Fruit fly (Drosophila melanogaster) whole organism, embryonic: ENCODE measurements around the gene Nepl12.

Experiments
- Aef1 ChIP-seq: fragments of 200-800 bp; sonication (Bioruptor generic); IDR thresholded peaks from 3 replicates; pipeline ENCODE4 v1.3.6; 2022; ENCODE audit warnings: missing biosample characterization, missing genetic modification characterization
- Bdp1 ChIP-seq: fragments of 200-800 bp; sonication (Bioruptor generic); optimal IDR thresholded peaks from 3 replicates; lab custom pipeline; 2016; ENCODE audit warnings: missing biosample characterization, missing genetic modification characterization
- CG11456 ChIP-seq: fragments of 200-800 bp; sonication (Bioruptor generic); IDR thresholded peaks from 3 replicates; pipeline ENCODE4 v1.3.6; 2022; ENCODE audit warnings: missing biosample characterization, missing genetic modification characterization
- CG12769 ChIP-seq: fragments of 200-800 bp; sonication (Bioruptor generic); optimal IDR thresholded peaks from 2 replicates; lab custom pipeline; 2019; ENCODE audit warnings: missing biosample characterization, mild to moderate bottlenecking, missing genetic modification characterization, moderate library complexity
- CG13296 ChIP-seq: fragments of 200-800 bp; sonication (Bioruptor generic); optimal IDR thresholded peaks from 3 replicates; lab custom pipeline; 2018; ENCODE audit warnings: missing biosample characterization, mild to moderate bottlenecking, missing genetic modification characterization
- CG13624 ChIP-seq: fragments of 200-800 bp; sonication (Bioruptor generic); optimal IDR thresholded peaks from 2 replicates; lab custom pipeline; 2016; ENCODE audit warnings: missing biosample characterization, missing genetic modification characterization
- CG13894 ChIP-seq: fragments of 200-800 bp; sonication (Bioruptor generic); optimal IDR thresholded peaks from 3 replicates; lab custom pipeline; 2018; ENCODE audit warnings: missing biosample characterization, mild to moderate bottlenecking, missing genetic modification characterization, moderate library complexity
- CG14667 ChIP-seq: fragments of 200-800 bp; sonication (Bioruptor generic); IDR thresholded peaks from 2 replicates; pipeline ENCODE4 v1.3.6; 2022; ENCODE audit warnings: missing biosample characterization, missing genetic modification characterization
- CG17186 ChIP-seq: fragments of 200-800 bp; sonication (Bioruptor generic); optimal IDR thresholded peaks from 3 replicates; lab custom pipeline; 2017; ENCODE audit warnings: missing biosample characterization, missing genetic modification reagents, missing genetic modification characterization
- CG17912 ChIP-seq: fragments of 200-800 bp; sonication (Bioruptor generic); optimal IDR thresholded peaks from 2 replicates; lab custom pipeline; 2018; ENCODE audit warnings: missing biosample characterization, mild to moderate bottlenecking, missing genetic modification characterization
- CG18599 ChIP-seq: fragments of 200-800 bp; sonication (Bioruptor generic); optimal IDR thresholded peaks from 3 replicates; lab custom pipeline; 2017; ENCODE audit warnings: missing biosample characterization, missing genetic modification characterization, mild to moderate bottlenecking, moderate library complexity, missing genetic modification reagents
- CG32772 ChIP-seq: fragments of 200-800 bp; sonication (Bioruptor generic); IDR thresholded peaks from 2 replicates; pipeline ENCODE4 v1.3.6; 2022; ENCODE audit warnings: missing biosample characterization, missing genetic modification characterization
- CG34224 ChIP-seq: fragments of 200-800 bp; sonication (Bioruptor generic); IDR thresholded peaks from 3 replicates; pipeline ENCODE4 v1.3.6; 2022; ENCODE audit warnings: missing biosample characterization, missing genetic modification characterization; ENCODE audit not compliant: partially characterized antibody
- CG42726 ChIP-seq: fragments of 200-800 bp; sonication (Bioruptor generic); IDR thresholded peaks from 2 replicates; pipeline ENCODE4 v1.3.6; 2022; ENCODE audit warnings: missing biosample characterization, missing genetic modification characterization; ENCODE audit not compliant: partially characterized antibody
- CG4617 ChIP-seq: fragments of 200-800 bp; sonication (Bioruptor generic); optimal IDR thresholded peaks from 3 replicates; lab custom pipeline; 2016; ENCODE audit warnings: missing biosample characterization, missing genetic modification characterization, borderline replicate concordance
- CG6254 ChIP-seq: fragments of 200-800 bp; sonication (Bioruptor generic); optimal IDR thresholded peaks from 3 replicates; lab custom pipeline; 2017; ENCODE audit warnings: mild to moderate bottlenecking, missing biosample characterization, missing genetic modification reagents, missing genetic modification characterization
- CG6689 ChIP-seq: fragments of 200-800 bp; sonication (Bioruptor generic); IDR thresholded peaks from 2 replicates; pipeline ENCODE4 v1.3.6; 2022; ENCODE audit warnings: missing biosample characterization, missing genetic modification characterization
- CG6765 ChIP-seq: fragments of 200-800 bp; sonication (Bioruptor generic); optimal IDR thresholded peaks from 3 replicates; lab custom pipeline; 2017; ENCODE audit warnings: missing biosample characterization, mild to moderate bottlenecking, missing genetic modification characterization
- CG6813 ChIP-seq: fragments of 200-800 bp; sonication (Bioruptor generic); optimal IDR thresholded peaks from 2 replicates; lab custom pipeline; 2017; ENCODE audit warnings: missing biosample characterization, missing genetic modification characterization, mild to moderate bottlenecking, moderate library complexity, missing genetic modification reagents
- CG7786 ChIP-seq: fragments of 200-800 bp; sonication (Bioruptor generic); optimal IDR thresholded peaks from 2 replicates; lab custom pipeline; 2016; ENCODE audit warnings: missing biosample characterization, missing genetic modification characterization
- CG7963 ChIP-seq: fragments of 200-800 bp; sonication (Bioruptor generic); IDR thresholded peaks from 3 replicates; pipeline ENCODE4 v1.3.6; 2022; ENCODE audit warnings: missing biosample characterization, missing genetic modification characterization; ENCODE audit not compliant: partially characterized antibody
- CG8281 ChIP-seq: fragments of 200-800 bp; sonication (Bioruptor generic); optimal IDR thresholded peaks from 2 replicates; lab custom pipeline; 2018; ENCODE audit warnings: missing biosample characterization, mild to moderate bottlenecking, missing genetic modification characterization, moderate library complexity
- CG9215 ChIP-seq: fragments of 200-800 bp; sonication (Bioruptor generic); IDR thresholded peaks from 2 replicates; pipeline ENCODE4 v1.3.6; 2022; ENCODE audit warnings: missing biosample characterization, missing genetic modification characterization
- Dek ChIP-seq: fragments of 200-800 bp; sonication (Bioruptor generic); optimal IDR thresholded peaks from 3 replicates; lab custom pipeline; 2019; ENCODE audit warnings: missing biosample characterization, mild to moderate bottlenecking, missing genetic modification characterization, moderate library complexity
- Dref ChIP-seq: fragments of 200-800 bp; sonication (Bioruptor generic); IDR thresholded peaks from 2 replicates; pipeline ENCODE4 v1.3.6; 2022; ENCODE audit warnings: missing biosample characterization, missing genetic modification characterization
- Hr78 ChIP-seq, 2 experiments: fragments of 200-800 bp in 1 of 2; fragments of >200 bp in 1 of 2; sonication (Bioruptor generic) in 1 of 2; optimal IDR thresholded peaks; 2 replicates each; lab custom pipeline; 2017 to 2019; ENCODE audit warnings: missing biosample characterization in 2 of 2, missing genetic modification characterization in 2 of 2, mild to moderate bottlenecking in 1 of 2, moderate library complexity in 1 of 2
- Max ChIP-seq: fragments of 200-800 bp; sonication (Bioruptor generic); optimal IDR thresholded peaks from 2 replicates; lab custom pipeline; 2016; ENCODE audit warnings: missing biosample characterization, mild to moderate bottlenecking, missing genetic modification characterization
- Mes4 ChIP-seq: fragments of 200-800 bp; sonication (Bioruptor generic); optimal IDR thresholded peaks from 2 replicates; lab custom pipeline; 2016; ENCODE audit warnings: missing biosample characterization, missing genetic modification characterization
- Pdp1 ChIP-seq, 2 experiments: fragments of 200-800 bp; sonication (Bioruptor generic); optimal IDR thresholded peaks; 3 replicates each; lab custom pipeline; 2016; ENCODE audit warnings: missing biosample characterization in 2 of 2, missing genetic modification characterization in 2 of 2, mild to moderate bottlenecking in 1 of 2, moderate library complexity in 1 of 2
- ato ChIP-seq: fragments of 200-800 bp; sonication (Bioruptor generic); IDR thresholded peaks from 2 replicates; pipeline ENCODE4 v1.3.6; 2022; ENCODE audit warnings: missing biosample characterization, missing genetic modification characterization; ENCODE audit not compliant: partially characterized antibody
- cato ChIP-seq: fragments of 200-800 bp; sonication (Bioruptor generic); optimal IDR thresholded peaks from 2 replicates; lab custom pipeline; 2016; ENCODE audit warnings: missing biosample characterization, missing genetic modification characterization, borderline replicate concordance
- chm ChIP-seq: fragments of 200-800 bp; sonication (Bioruptor generic); IDR thresholded peaks from 2 replicates; pipeline ENCODE4 v1.3.6; 2022; ENCODE audit warnings: missing biosample characterization, missing genetic modification characterization
- cwo ChIP-seq: fragments of 200-800 bp; sonication (Bioruptor generic); optimal IDR thresholded peaks from 3 replicates; lab custom pipeline; 2017; ENCODE audit warnings: missing biosample characterization, missing genetic modification characterization, mild to moderate bottlenecking, moderate library complexity, missing genetic modification reagents
- dimm ChIP-seq: fragments of 200-800 bp; sonication (Bioruptor generic); IDR thresholded peaks from 2 replicates; pipeline ENCODE4 v1.3.6; 2022; ENCODE audit warnings: missing biosample characterization, missing genetic modification characterization
- eyg ChIP-seq: fragments of 200-800 bp; sonication (Bioruptor generic); optimal IDR thresholded peaks from 3 replicates; lab custom pipeline; 2016; ENCODE audit warnings: missing biosample characterization, missing genetic modification characterization
- fd102C ChIP-seq: fragments of 200-800 bp; sonication (Bioruptor generic); optimal IDR thresholded peaks from 2 replicates; lab custom pipeline; 2018; ENCODE audit warnings: missing biosample characterization, mild to moderate bottlenecking, missing genetic modification characterization, moderate library complexity
- grn ChIP-seq: fragments of 200-800 bp; sonication (Bioruptor generic); optimal IDR thresholded peaks from 3 replicates; lab custom pipeline; 2017; ENCODE audit warnings: missing biosample characterization, missing genetic modification characterization
- h ChIP-seq: fragments of >200 bp; optimal IDR thresholded peaks from 2 replicates; lab custom pipeline; 2017
- hkb ChIP-seq, 2 experiments: fragments of 200-800 bp in 1 of 2; fragments of >200 bp in 1 of 2; sonication (Bioruptor generic) in 1 of 2; IDR thresholded peaks in 1 of 2; optimal IDR thresholded peaks in 1 of 2; 2 replicates each; pipeline versions ENCODE4 v1.3.6 to Lab custom; 2017 to 2022; ENCODE audit warnings: missing biosample characterization in 1 of 2, missing genetic modification characterization in 1 of 2
- lab ChIP-seq: fragments of 200-800 bp; sonication (Bioruptor generic); optimal IDR thresholded peaks from 3 replicates; lab custom pipeline; 2017; ENCODE audit warnings: missing biosample characterization, missing genetic modification characterization, mild to moderate bottlenecking, moderate library complexity, missing genetic modification reagents
- maf-S ChIP-seq: fragments of 200-800 bp; sonication (Bioruptor generic); optimal IDR thresholded peaks from 2 replicates; lab custom pipeline; 2016; ENCODE audit warnings: missing biosample characterization, missing genetic modification characterization
- mirr ChIP-seq: fragments of 200-800 bp; sonication (Bioruptor generic); optimal IDR thresholded peaks from 3 replicates; lab custom pipeline; 2018; ENCODE audit warnings: missing biosample characterization, mild to moderate bottlenecking, missing genetic modification characterization
- nau ChIP-seq: fragments of 200-800 bp; sonication (Bioruptor generic); optimal IDR thresholded peaks from 3 replicates; lab custom pipeline; 2017; ENCODE audit warnings: missing biosample characterization, mild to moderate bottlenecking, missing genetic modification characterization, missing genetic modification reagents
- pros ChIP-seq: fragments of 200-800 bp; sonication (Bioruptor generic); optimal IDR thresholded peaks from 3 replicates; lab custom pipeline; 2019; ENCODE audit warnings: missing biosample characterization, mild to moderate bottlenecking, missing genetic modification characterization, moderate library complexity
- ro ChIP-seq: fragments of 200-800 bp; sonication (Bioruptor generic); IDR thresholded peaks from 2 replicates; pipeline ENCODE4 v1.3.6; 2022; ENCODE audit warnings: missing biosample characterization, missing genetic modification characterization
- so ChIP-seq: fragments of 200-800 bp; sonication (Bioruptor generic); IDR thresholded peaks from 3 replicates; pipeline ENCODE4 v1.3.6; 2022; ENCODE audit warnings: missing biosample characterization, missing genetic modification characterization
- sob ChIP-seq: fragments of 200-800 bp; sonication (Bioruptor generic); IDR thresholded peaks from 2 replicates; pipeline ENCODE4 v1.3.6; 2022; ENCODE audit warnings: missing biosample characterization, missing genetic modification characterization
- sr ChIP-seq: fragments of 200-800 bp; sonication (Bioruptor generic); IDR thresholded peaks from 3 replicates; pipeline ENCODE4 v1.3.6; 2022; ENCODE audit warnings: missing biosample characterization, missing genetic modification characterization
- sug ChIP-seq: fragments of 200-800 bp; optimal IDR thresholded peaks from 2 replicates; lab custom pipeline; 2019; ENCODE audit warnings: missing biosample characterization, mild to moderate bottlenecking, missing genetic modification characterization, moderate library complexity

Nepl12 gene

dm6 chr3R:9643977-9644376 is 31.3 kb upstream of the Nepl12 start (continued):
- TF ChIP-seq cwo (GFP tag; lab: Kevin White, UChicago) (no peak), CG9215 (GFP tag; lab: Robert Waterston, UW) (no peak), CG7786 (no peak), CG7963 (GFP tag; lab: Robert Waterston, UW) (no peak), mirr (GFP tag; lab: Kevin White, UChicago) (peak; percentile 61), CG4617 (no peak), CG11456 (no peak), cato (GFP tag; lab: Kevin White, UChicago) (no peak), fd102C (GFP tag; lab: Kevin White, UChicago) (no peak), CG17186 (GFP tag; lab: Kevin White, UChicago) (no peak), CG18599 (GFP tag; lab: Kevin White, UChicago) (no peak), CG6689 (GFP tag; lab: Robert Waterston, UW) (no peak), Dek (no peak), CG17912 (no peak), h (lab: Kevin White, UChicago) (no peak), so (GFP tag; lab: Robert Waterston, UW) (no peak), CG12769 (tag; lab: Kevin White, UChicago) (no peak), sug (tag; lab: Kevin White, UChicago) (peak; percentile 61), grn (GFP tag; lab: Kevin White, UChicago) (peak; percentile 41), Mes4 (GFP tag; lab: Kevin White, UChicago) (no peak), chm (GFP tag; lab: Robert Waterston, UW) (no peak), eyg (GFP tag; lab: Kevin White, UChicago) (no peak), CG13296 (no peak), CG6254 (GFP tag; lab: Kevin White, UChicago) (no peak), Max (GFP tag; lab: Kevin White, UChicago) (no peak), Aef1 (GFP tag; lab: Robert Waterston, UW) (no peak), maf-S (GFP tag; lab: Kevin White, UChicago) (no peak), Dref (GFP tag; lab: Robert Waterston, UW) (no peak), pros (GFP tag; lab: Kevin White, UChicago) (no peak)
- TF ChIP-seq, all 482 proteins: peak for 7

dm6 chr3R:9644620-9645019 is 30.7 kb upstream of the Nepl12 start:
- TF ChIP-seq nau (GFP tag; lab: Kevin White, UChicago), result no peak
- TF ChIP-seq lab (GFP tag; lab: Kevin White, UChicago), result peak; percentile 41
- no peak for TF ChIP-seq CG42726 (GFP tag; lab: Robert Waterston, UW)
- TF ChIP-seq sob, result 0 out of 2 replicates have a peak, but pooled peaks have one; percentile 10
- no peak for TF ChIP-seq CG14667 (GFP tag; lab: Robert Waterston, UW)
- TF ChIP-seq CG13624, result no peak
- no peak for TF ChIP-seq Dek
- peak in 1 of 2 experiments; percentile 69 for TF ChIP-seq Pdp1 (GFP tag; optimal IDR thresholded peaks at IDR 0.05; lab: Kevin White, UChicago)
- no peak for TF ChIP-seq sr
- peak in 1 of 2 experiments; percentile 46 for TF ChIP-seq Hr78 (GFP tag; optimal IDR thresholded peaks at IDR 0.05; lab: Kevin White, UChicago)
- no peak for TF ChIP-seq CG34224 (GFP tag; lab: Robert Waterston, UW)
- TF ChIP-seq hkb (optimal IDR thresholded peaks at IDR 0.05; lab: Kevin White, UChicago), result no peak
- TF ChIP-seq hkb (GFP tag; IDR thresholded peaks at IDR 0.05; lab: Robert Waterston, UW), result no peak
- no peak for TF ChIP-seq Bdp1 (GFP tag; lab: Kevin White, UChicago)
- no peak for TF ChIP-seq ro
- TF ChIP-seq CG32772 (GFP tag; lab: Robert Waterston, UW), result no peak
- no peak for TF ChIP-seq CG6813
- peak; percentile 2 for TF ChIP-seq CG13894 (tag; lab: Kevin White, UChicago)
- no peak for TF ChIP-seq CG6765 (GFP tag; lab: Kevin White, UChicago)
- no peak for TF ChIP-seq CG7963 (GFP tag; lab: Robert Waterston, UW)
- TF ChIP-seq CG8281 (tag; lab: Kevin White, UChicago), result peak; percentile 93
- no peak for TF ChIP-seq dimm
- TF ChIP-seq CG12769 (tag; lab: Kevin White, UChicago), result no peak
- TF ChIP-seq mirr (GFP tag; lab: Kevin White, UChicago), result peak; percentile 66
- TF ChIP-seq ato, result no peak
- peak; percentile 40 for TF ChIP-seq grn (GFP tag; lab: Kevin White, UChicago)
